Fruit fly (Drosophila melanogaster) whole organism, embryonic: ENCODE results near the gene CG7370.
A peak's percentile ranks its signal among the peaks of the same experiment; 100 is the strongest.

ENCODE experiments used
- ATbp ChIP-seq: fragments of 200-800 bp; sonication (Bioruptor generic); optimal IDR thresholded peaks from 2 replicates; lab custom pipeline; 2017; ENCODE audit warnings: missing biosample characterization, mild to moderate bottlenecking, missing genetic modification characterization, missing genetic modification reagents
- Atf-2 ChIP-seq: fragments of 200-800 bp; sonication (Bioruptor generic); optimal IDR thresholded peaks from 2 replicates; lab custom pipeline; 2016; ENCODE audit warnings: missing biosample characterization, missing genetic modification characterization
- BtbVII ChIP-seq: fragments of 200-800 bp; sonication (Bioruptor generic); optimal IDR thresholded peaks from 3 replicates; lab custom pipeline; 2017; ENCODE audit warnings: missing biosample characterization, mild to moderate bottlenecking, missing genetic modification characterization
- CG10959 ChIP-seq: fragments of 200-800 bp; sonication (Bioruptor generic); IDR thresholded peaks from 2 replicates; pipeline ENCODE4 v1.3.6; 2022; ENCODE audit warnings: missing biosample characterization, missing genetic modification characterization
- CG11560 ChIP-seq: fragments of 200-800 bp; sonication (Bioruptor generic); IDR thresholded peaks from 3 replicates; pipeline ENCODE4 v1.3.6; 2022; ENCODE audit warnings: missing biosample characterization, missing genetic modification characterization
- CG12071 ChIP-seq: fragments of 200-800 bp; sonication (Bioruptor generic); optimal IDR thresholded peaks from 3 replicates; lab custom pipeline; 2018; ENCODE audit warnings: missing biosample characterization, mild to moderate bottlenecking, missing genetic modification characterization
- CG12659 ChIP-seq: fragments of 200-800 bp; sonication (Bioruptor generic); optimal IDR thresholded peaks from 3 replicates; lab custom pipeline; 2017; ENCODE audit warnings: mild to moderate bottlenecking, missing biosample characterization, missing genetic modification reagents, missing genetic modification characterization
- CG14860 ChIP-seq: fragments of 200-800 bp; sonication (Bioruptor generic); IDR thresholded peaks from 3 replicates; pipeline ENCODE4 v1.3.6; 2022; ENCODE audit warnings: missing biosample characterization, missing genetic modification characterization; ENCODE audit not compliant: partially characterized antibody
- CG31441 ChIP-seq: fragments of 200-800 bp; sonication (Bioruptor generic); IDR thresholded peaks from 2 replicates; pipeline ENCODE4 v1.3.6; 2022; ENCODE audit warnings: missing biosample characterization, missing genetic modification characterization
- CG3726 ChIP-seq: fragments of 200-800 bp; sonication (Bioruptor generic); IDR thresholded peaks from 3 replicates; pipeline ENCODE4, ENCODE4 v1.3.6; 2022; ENCODE audit warnings: missing biosample characterization, missing genetic modification characterization
- CG3847 ChIP-seq: fragments of 200-800 bp; sonication (Bioruptor generic); IDR thresholded peaks from 2 replicates; pipeline ENCODE4 v1.3.6; 2022; ENCODE audit warnings: missing biosample characterization, missing genetic modification characterization
- CG7987 ChIP-seq: fragments of 200-800 bp; sonication (Bioruptor generic); optimal IDR thresholded peaks from 2 replicates; lab custom pipeline; 2018; ENCODE audit warnings: missing biosample characterization, mild to moderate bottlenecking, missing genetic modification characterization, moderate library complexity
- CG9876 ChIP-seq: fragments of 200-800 bp; sonication (Bioruptor generic); optimal IDR thresholded peaks from 2 replicates; lab custom pipeline; 2016; ENCODE audit warnings: missing biosample characterization, missing genetic modification characterization
- Dp ChIP-seq: fragments of 200-800 bp; sonication (Bioruptor generic); optimal IDR thresholded peaks from 2 replicates; lab custom pipeline; 2018; ENCODE audit warnings: missing biosample characterization, mild to moderate bottlenecking, missing genetic modification characterization, moderate library complexity
- HmgZ ChIP-seq: fragments of 200-800 bp; sonication (Bioruptor generic); optimal IDR thresholded peaks from 2 replicates; lab custom pipeline; 2018; ENCODE audit warnings: missing biosample characterization, mild to moderate bottlenecking, missing genetic modification characterization
- Kr ChIP-seq: fragments of 200-800 bp; sonication (Bioruptor generic); optimal IDR thresholded peaks from 2 replicates; lab custom pipeline; 2017; ENCODE audit warnings: missing biosample characterization, mild to moderate bottlenecking, missing genetic modification characterization
- MESR4 ChIP-seq: fragments of 200-800 bp; sonication (Bioruptor generic); optimal IDR thresholded peaks from 2 replicates; lab custom pipeline; 2018; ENCODE audit warnings: missing biosample characterization, mild to moderate bottlenecking, missing genetic modification characterization, moderate library complexity
- Max ChIP-seq: fragments of 200-800 bp; sonication (Bioruptor generic); optimal IDR thresholded peaks from 2 replicates; lab custom pipeline; 2016; ENCODE audit warnings: missing biosample characterization, mild to moderate bottlenecking, missing genetic modification characterization
- Mrtf ChIP-seq: fragments of 200-800 bp; sonication (Bioruptor generic); IDR thresholded peaks from 3 replicates; pipeline ENCODE4 v1.3.6; 2022; ENCODE audit warnings: missing biosample characterization, missing genetic modification characterization
- NFAT ChIP-seq: fragments of 200-800 bp; sonication (Bioruptor generic); IDR thresholded peaks from 2 replicates; pipeline ENCODE4 v1.3.6; 2022; ENCODE audit warnings: missing biosample characterization, missing genetic modification characterization
- Pdp1 ChIP-seq, 2 experiments: fragments of 200-800 bp; sonication (Bioruptor generic); optimal IDR thresholded peaks; 3 replicates each; lab custom pipeline; 2016; ENCODE audit warnings: missing biosample characterization in 2 of 2, missing genetic modification characterization in 2 of 2, mild to moderate bottlenecking in 1 of 2, moderate library complexity in 1 of 2
- Ravus ChIP-seq: fragments of 200-800 bp; sonication (Bioruptor generic); IDR thresholded peaks from 2 replicates; pipeline ENCODE4 v1.3.6; 2022; ENCODE audit warnings: missing biosample characterization, missing genetic modification characterization
- Rfx ChIP-seq: fragments of 200-800 bp; sonication (Bioruptor generic); IDR thresholded peaks from 2 replicates; pipeline ENCODE4 v1.3.6; 2022; ENCODE audit warnings: missing biosample characterization, missing genetic modification characterization
- Rx ChIP-seq: fragments of 200-800 bp; sonication (Bioruptor generic); IDR thresholded peaks from 2 replicates; pipeline ENCODE4 v1.3.6; 2022; ENCODE audit warnings: missing biosample characterization, missing genetic modification characterization
- Side ChIP-seq: fragments of 200-800 bp; sonication (Bioruptor generic); optimal IDR thresholded peaks from 2 replicates; lab custom pipeline; 2016; ENCODE audit warnings: missing biosample characterization, missing genetic modification characterization
- Sin3A ChIP-seq: fragments of >200 bp; optimal IDR thresholded peaks from 2 replicates; lab custom pipeline; 2018
- Sry-δ ChIP-seq: fragments of 200-800 bp; sonication (Bioruptor generic); optimal IDR thresholded peaks from 2 replicates; lab custom pipeline; 2016; ENCODE audit warnings: missing biosample characterization, missing genetic modification characterization
- amos ChIP-seq: fragments of 200-800 bp; sonication (Bioruptor generic); IDR thresholded peaks from 2 replicates; pipeline ENCODE4 v1.3.6; 2022; ENCODE audit warnings: missing biosample characterization, missing genetic modification characterization; ENCODE audit not compliant: partially characterized antibody
- bbx ChIP-seq: fragments of 200-800 bp; sonication (Bioruptor generic); IDR thresholded peaks from 2 replicates; pipeline ENCODE4 v1.3.6; 2022; ENCODE audit warnings: missing biosample characterization, missing genetic modification characterization; ENCODE audit not compliant: partially characterized antibody
- cas ChIP-seq: fragments of 200-800 bp; sonication (Bioruptor generic); IDR thresholded peaks from 2 replicates; pipeline ENCODE4 v1.3.6; 2022; ENCODE audit warnings: missing biosample characterization, missing genetic modification characterization
- cg ChIP-seq: fragments of 200-800 bp; sonication (Bioruptor generic); optimal IDR thresholded peaks from 3 replicates; lab custom pipeline; 2019; ENCODE audit warnings: missing biosample characterization, mild to moderate bottlenecking, missing genetic modification characterization, moderate library complexity
- corto ChIP-seq: fragments of 200-800 bp; sonication (Bioruptor generic); optimal IDR thresholded peaks from 2 replicates; lab custom pipeline; 2016; ENCODE audit warnings: missing biosample characterization, mild to moderate bottlenecking, missing genetic modification characterization, moderate library complexity
- croc ChIP-seq: fragments of 200-800 bp; sonication (Bioruptor generic); conservative IDR thresholded peaks from 3 replicates; pipeline ENCODE4 v1.3.6; 2022; ENCODE audit warnings: missing biosample characterization, missing genetic modification characterization
- dysf ChIP-seq: fragments of 200-800 bp; sonication (Bioruptor generic); IDR thresholded peaks from 3 replicates; pipeline ENCODE4 v1.3.6; 2022; ENCODE audit warnings: missing biosample characterization, missing genetic modification characterization
- emc ChIP-seq: fragments of 200-800 bp; sonication (Bioruptor generic); optimal IDR thresholded peaks from 2 replicates; lab custom pipeline; 2016; ENCODE audit warnings: missing biosample characterization, missing genetic modification characterization
- fd96Cb ChIP-seq: fragments of 200-800 bp; sonication (Bioruptor generic); optimal IDR thresholded peaks from 2 replicates; lab custom pipeline; 2018; ENCODE audit warnings: missing biosample characterization, mild to moderate bottlenecking, missing genetic modification characterization, moderate library complexity
- gro ChIP-seq: fragments of 200-800 bp; sonication (Bioruptor generic); optimal IDR thresholded peaks from 2 replicates; lab custom pipeline; 2016; ENCODE audit warnings: missing biosample characterization, missing genetic modification characterization
- ken ChIP-seq: fragments of 200-800 bp; sonication (Bioruptor generic); IDR thresholded peaks from 3 replicates; pipeline ENCODE4 v1.3.6; 2022; ENCODE audit warnings: missing biosample characterization, missing genetic modification characterization
- lbe ChIP-seq: fragments of 200-800 bp; sonication (Bioruptor generic); optimal IDR thresholded peaks from 2 replicates; lab custom pipeline; 2016; ENCODE audit warnings: missing biosample characterization, mild to moderate bottlenecking, missing genetic modification characterization
- luna ChIP-seq: fragments of 200-800 bp; sonication (Bioruptor generic); optimal IDR thresholded peaks from 2 replicates; lab custom pipeline; 2016; ENCODE audit warnings: missing biosample characterization, missing genetic modification characterization
- onecut ChIP-seq: fragments of 200-800 bp; sonication (Bioruptor generic); IDR thresholded peaks from 2 replicates; pipeline ENCODE4 v1.3.6; 2022; ENCODE audit warnings: missing biosample characterization, missing genetic modification characterization
- org-1 ChIP-seq: fragments of 200-800 bp; sonication (Bioruptor generic); optimal IDR thresholded peaks from 2 replicates; lab custom pipeline; 2017; ENCODE audit warnings: missing biosample characterization, missing genetic modification characterization
- pros ChIP-seq: fragments of 200-800 bp; sonication (Bioruptor generic); optimal IDR thresholded peaks from 3 replicates; lab custom pipeline; 2019; ENCODE audit warnings: missing biosample characterization, mild to moderate bottlenecking, missing genetic modification characterization, moderate library complexity
- repo ChIP-seq: fragments of 200-800 bp; sonication (Bioruptor generic); optimal IDR thresholded peaks from 2 replicates; lab custom pipeline; 2016; ENCODE audit warnings: missing biosample characterization, missing genetic modification characterization
- row ChIP-seq: fragments of 200-800 bp; sonication (Bioruptor generic); IDR thresholded peaks from 3 replicates; pipeline ENCODE4 v1.3.6; 2022; ENCODE audit warnings: missing biosample characterization, missing genetic modification characterization
- tgo ChIP-seq: fragments of 200-800 bp; sonication (Bioruptor generic); IDR thresholded peaks from 3 replicates; pipeline ENCODE4 v1.3.6; 2022; ENCODE audit warnings: missing biosample characterization, missing genetic modification characterization
- tin ChIP-seq: fragments of 200-800 bp; sonication (Bioruptor generic); optimal IDR thresholded peaks from 3 replicates; lab custom pipeline; 2016; ENCODE audit warnings: missing biosample characterization, missing genetic modification characterization
- trem ChIP-seq: fragments of 200-800 bp; optimal IDR thresholded peaks from 3 replicates; lab custom pipeline; 2019; ENCODE audit warnings: missing biosample characterization, mild to moderate bottlenecking, missing genetic modification characterization, moderate library complexity
- usp ChIP-seq: fragments of >200 bp; optimal IDR thresholded peaks from 2 replicates; lab custom pipeline; 2017; ENCODE audit warnings: missing biosample characterization, missing genetic modification characterization
- vvl ChIP-seq: fragments of 200-800 bp; sonication (Bioruptor generic); IDR thresholded peaks from 2 replicates; pipeline ENCODE4 v1.3.6; 2022; ENCODE audit warnings: missing biosample characterization, missing genetic modification characterization
- zfh1 ChIP-seq: fragments of 200-800 bp; sonication (Bioruptor generic); IDR thresholded peaks from 3 replicates; pipeline ENCODE4 v1.3.6; 2022; ENCODE audit warnings: missing biosample characterization, missing genetic modification characterization

CG7370 gene

DNA sequence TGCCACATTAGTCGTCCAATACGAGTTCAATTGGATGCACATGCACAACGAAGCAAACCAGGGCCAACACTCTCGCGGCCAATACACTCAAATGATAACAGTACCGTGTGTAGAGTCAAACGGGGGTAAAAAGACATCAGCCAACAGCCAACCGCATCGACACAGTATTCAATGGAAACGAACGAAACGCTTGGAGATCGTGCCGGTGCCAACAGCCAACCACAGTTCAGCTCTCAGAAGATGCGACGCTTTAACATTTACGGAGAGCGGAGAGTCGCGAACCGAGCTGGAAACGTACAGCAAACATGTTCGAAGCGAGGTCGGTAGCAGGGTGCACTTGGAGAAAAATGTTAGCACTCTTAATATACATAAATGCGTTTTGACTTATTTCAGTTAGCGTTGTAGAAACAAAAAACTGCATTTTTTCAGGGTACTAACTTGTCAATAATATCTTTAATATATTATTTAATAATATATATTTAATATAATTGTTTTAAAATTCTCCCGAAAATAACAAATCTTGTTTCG, 38.5 kb downstream of the CG7370 start (continued):
- TF ChIP-seq CG14860 (GFP tag; lab: Robert Waterston, UW) (no peak), trem (tag; lab: Kevin White, UChicago) (peak; percentile 71), CG9876 (no peak), BtbVII (GFP tag; lab: Kevin White, UChicago) (no peak), tgo (peak; percentile 72), Kr (GFP tag; lab: Kevin White, UChicago) (no peak), org-1 (peak; percentile 41), CG11560 (tag; lab: Robert Waterston, UW) (no peak), gro (no peak), usp (GFP tag; lab: Kevin White, UChicago) (no peak), CG12659 (GFP tag; lab: Kevin White, UChicago) (peak; percentile 58), pros (GFP tag; lab: Kevin White, UChicago) (no peak), onecut (GFP tag; lab: Robert Waterston, UW) (no peak), croc (GFP tag; lab: Robert Waterston, UW) (peak; percentile 35; the same call in 1 of the 3 replicates), CG12071 (GFP tag; lab: Kevin White, UChicago) (no peak), Mrtf (GFP tag; lab: Robert Waterston, UW) (no peak), ATbp (GFP tag; lab: Kevin White, UChicago) (peak; percentile 58), Max (GFP tag; lab: Kevin White, UChicago) (no peak), lbe (peak; percentile 10), vvl (peak; percentile 84), row (GFP tag; lab: Robert Waterston, UW) (peak; percentile 86; the same call in 2 of the 3 replicates), dysf (GFP tag; lab: Robert Waterston, UW) (peak; percentile 69; the same call in 2 of the 3 replicates), Rx (no peak), Atf-2 (GFP tag; lab: Kevin White, UChicago) (no peak), ken (peak; percentile 52; the same call in 1 of the 3 replicates), fd96Cb (tag; lab: Kevin White, UChicago) (peak; percentile 67), NFAT (GFP tag; lab: Robert Waterston, UW) (peak; percentile 44; the same call in 1 of the 2 replicates), CG7987 (GFP tag; lab: Kevin White, UChicago) (no peak), tin (GFP tag; lab: Kevin White, UChicago) (peak; percentile 62), Dp (no peak), CG3726 (GFP tag; lab: Robert Waterston, UW) (0 out of 3 replicates have a peak, but pooled peaks have one; percentile 17), cg (peak; percentile 72), amos (GFP tag; lab: Robert Waterston, UW) (no peak), CG10959 (peak; percentile 63), luna (GFP tag; lab: Kevin White, UChicago) (no peak), CG31441 (GFP tag; lab: Robert Waterston, UW) (peak; percentile 82), bbx (GFP tag; lab: Robert Waterston, UW) (no peak), Sry-δ (no peak), emc (GFP tag; lab: Kevin White, UChicago) (no peak), CG3847 (GFP tag; lab: Robert Waterston, UW) (no peak), corto (no peak), repo (GFP tag; lab: Kevin White, UChicago) (no peak), Pdp1 (GFP tag; optimal IDR thresholded peaks at IDR 0.05; lab: Kevin White, UChicago) (no peak), Side (no peak), cas (GFP tag; lab: Robert Waterston, UW) (0 out of 2 replicates have a peak, but pooled peaks have one; percentile 10), Ravus (peak; percentile 6; the same call in 1 of the 2 replicates), HmgZ (no peak), Sin3A (lab: Kevin White, UChicago) (no peak), zfh1 (GFP tag; lab: Robert Waterston, UW) (peak; percentile 78), MESR4 (no peak), Rfx (GFP tag; lab: Robert Waterston, UW) (peak; percentile 69; the same call in 1 of the 2 replicates)
